Fruit fly (Drosophila melanogaster) whole organism, embryonic: ENCODE results near the gene pod1.
A peak's percentile ranks its signal among the peaks of the same experiment; 100 is the strongest.

Source experiments
- Antp ChIP-seq: fragments of 200-800 bp; sonication (Bioruptor generic); optimal IDR thresholded peaks from 3 replicates; lab custom pipeline; 2016; ENCODE audit warnings: missing biosample characterization, missing genetic modification characterization
- CG10462 ChIP-seq: fragments of 200-800 bp; sonication (Bioruptor generic); optimal IDR thresholded peaks from 2 replicates; lab custom pipeline; 2016; ENCODE audit warnings: missing biosample characterization, missing genetic modification characterization
- CG10565 ChIP-seq: fragments of 200-800 bp; sonication (Bioruptor generic); optimal IDR thresholded peaks from 3 replicates; lab custom pipeline; 2016; ENCODE audit warnings: missing biosample characterization, mild to moderate bottlenecking, missing genetic modification characterization
- CG11247 ChIP-seq: fragments of 200-800 bp; sonication (Bioruptor generic); IDR thresholded peaks from 2 replicates; pipeline ENCODE4 v1.3.6; 2022; ENCODE audit warnings: missing biosample characterization, missing genetic modification characterization
- CG11723 ChIP-seq: fragments of 200-800 bp; sonication (Bioruptor generic); optimal IDR thresholded peaks from 2 replicates; lab custom pipeline; 2017; ENCODE audit warnings: missing biosample characterization, mild to moderate bottlenecking, missing genetic modification characterization
- CG12299 ChIP-seq: fragments of 200-800 bp; sonication (Bioruptor generic); optimal IDR thresholded peaks from 2 replicates; lab custom pipeline; 2018; ENCODE audit warnings: missing biosample characterization, mild to moderate bottlenecking, missing genetic modification characterization
- CG12942 ChIP-seq: fragments of 200-800 bp; sonication (Bioruptor generic); optimal IDR thresholded peaks from 3 replicates; lab custom pipeline; 2016; ENCODE audit warnings: missing biosample characterization, missing genetic modification characterization
- CG14014 ChIP-seq: fragments of 200-800 bp; sonication (Bioruptor generic); IDR thresholded peaks from 2 replicates; pipeline ENCODE4 v1.3.6; 2022; ENCODE audit warnings: missing biosample characterization, missing genetic modification characterization
- CG15011 ChIP-seq: fragments of 200-800 bp; sonication (Bioruptor generic); optimal IDR thresholded peaks from 3 replicates; lab custom pipeline; 2018; ENCODE audit warnings: missing biosample characterization, mild to moderate bottlenecking, missing genetic modification characterization
- CG15073 ChIP-seq: fragments of 200-800 bp; sonication (Bioruptor generic); optimal IDR thresholded peaks from 2 replicates; lab custom pipeline; 2016; ENCODE audit warnings: missing biosample characterization, missing genetic modification characterization
- CG15514 ChIP-seq: fragments of 200-800 bp; sonication (Bioruptor generic); optimal IDR thresholded peaks from 3 replicates; lab custom pipeline; 2017; ENCODE audit warnings: missing biosample characterization, missing genetic modification characterization, mild to moderate bottlenecking, moderate library complexity, missing genetic modification reagents
- CG16863 ChIP-seq: fragments of 200-800 bp; sonication (Bioruptor generic); optimal IDR thresholded peaks from 3 replicates; lab custom pipeline; 2016; ENCODE audit warnings: missing biosample characterization, missing genetic modification characterization
- CG17385 ChIP-seq: fragments of 200-800 bp; sonication (Bioruptor generic); optimal IDR thresholded peaks from 3 replicates; lab custom pipeline; 2018; ENCODE audit warnings: missing biosample characterization, mild to moderate bottlenecking, missing genetic modification characterization
- CG18599 ChIP-seq: fragments of 200-800 bp; sonication (Bioruptor generic); optimal IDR thresholded peaks from 3 replicates; lab custom pipeline; 2017; ENCODE audit warnings: missing biosample characterization, missing genetic modification characterization, mild to moderate bottlenecking, moderate library complexity, missing genetic modification reagents
- CG31365 ChIP-seq: fragments of 200-800 bp; sonication (Bioruptor generic); optimal IDR thresholded peaks from 2 replicates; lab custom pipeline; 2018; ENCODE audit warnings: missing biosample characterization, mild to moderate bottlenecking, missing genetic modification characterization
- CG31388 ChIP-seq: fragments of 200-800 bp; sonication (Bioruptor generic); optimal IDR thresholded peaks from 2 replicates; lab custom pipeline; 2016; ENCODE audit warnings: missing biosample characterization, missing genetic modification characterization
- CG32532 ChIP-seq: fragments of 200-800 bp; sonication (Bioruptor generic); IDR thresholded peaks from 2 replicates; pipeline ENCODE4 v1.3.6; 2022; ENCODE audit warnings: missing biosample characterization, missing genetic modification characterization
- CG3281 ChIP-seq: fragments of 200-800 bp; sonication (Bioruptor generic); optimal IDR thresholded peaks from 3 replicates; lab custom pipeline; 2017; ENCODE audit warnings: missing biosample characterization, mild to moderate bottlenecking, missing genetic modification characterization
- CG4424 ChIP-seq: fragments of 200-800 bp; sonication (Bioruptor generic); optimal IDR thresholded peaks from 3 replicates; lab custom pipeline; 2016; ENCODE audit warnings: missing biosample characterization, missing genetic modification characterization
- CG7786 ChIP-seq: fragments of 200-800 bp; sonication (Bioruptor generic); optimal IDR thresholded peaks from 2 replicates; lab custom pipeline; 2016; ENCODE audit warnings: missing biosample characterization, missing genetic modification characterization
- CG8388 ChIP-seq: fragments of 200-800 bp; sonication (Bioruptor generic); optimal IDR thresholded peaks from 2 replicates; lab custom pipeline; 2019; ENCODE audit warnings: missing biosample characterization, mild to moderate bottlenecking, missing genetic modification characterization, moderate library complexity
- CG8924 ChIP-seq: fragments of 200-800 bp; optimal IDR thresholded peaks from 3 replicates; lab custom pipeline; 2019; ENCODE audit warnings: missing biosample characterization, mild to moderate bottlenecking, missing genetic modification characterization, moderate library complexity
- CoRest ChIP-seq: fragments of 200-800 bp; sonication (Bioruptor generic); optimal IDR thresholded peaks from 3 replicates; lab custom pipeline; 2018; ENCODE audit warnings: missing biosample characterization, mild to moderate bottlenecking, missing genetic modification characterization, moderate library complexity
- Doc2 ChIP-seq: fragments of 200-800 bp; sonication (Bioruptor generic); IDR thresholded peaks from 2 replicates; pipeline ENCODE4 v1.3.6; 2022; ENCODE audit warnings: missing biosample characterization, missing genetic modification characterization
- Drgx ChIP-seq: fragments of 200-800 bp; sonication (Bioruptor generic); IDR thresholded peaks from 2 replicates; pipeline ENCODE4 v1.3.6; 2022; ENCODE audit warnings: missing biosample characterization, missing genetic modification characterization
- Fer3 ChIP-seq: fragments of 200-800 bp; sonication (Bioruptor generic); optimal IDR thresholded peaks from 2 replicates; lab custom pipeline; 2018; ENCODE audit warnings: missing biosample characterization, mild to moderate bottlenecking, missing genetic modification characterization, moderate library complexity
- HmgD ChIP-seq: fragments of 200-800 bp; sonication (Bioruptor generic); optimal IDR thresholded peaks from 3 replicates; lab custom pipeline; 2016; ENCODE audit warnings: missing biosample characterization, missing genetic modification characterization
- Hr3 ChIP-seq: fragments of 200-800 bp; sonication (Bioruptor generic); optimal IDR thresholded peaks from 3 replicates; lab custom pipeline; 2016; ENCODE audit warnings: missing biosample characterization, missing genetic modification characterization
- Xrp1 ChIP-seq: fragments of 200-800 bp; sonication (Bioruptor generic); IDR thresholded peaks from 2 replicates; pipeline ENCODE4 v1.3.6; 2022; ENCODE audit warnings: missing biosample characterization, missing genetic modification characterization
- ara ChIP-seq: fragments of 200-800 bp; sonication (Bioruptor generic); IDR thresholded peaks from 2 replicates; pipeline ENCODE4 v1.3.6; 2022; ENCODE audit warnings: missing biosample characterization, missing genetic modification characterization
- caup ChIP-seq: fragments of 200-800 bp; sonication (Bioruptor generic); optimal IDR thresholded peaks from 3 replicates; lab custom pipeline; 2017; ENCODE audit warnings: missing biosample characterization, mild to moderate bottlenecking, missing genetic modification characterization, moderate library complexity; ENCODE audit not compliant: severe bottlenecking
- corto ChIP-seq: fragments of 200-800 bp; sonication (Bioruptor generic); optimal IDR thresholded peaks from 2 replicates; lab custom pipeline; 2016; ENCODE audit warnings: missing biosample characterization, mild to moderate bottlenecking, missing genetic modification characterization, moderate library complexity
- dpn ChIP-seq, 2 experiments: fragments of 200-800 bp; sonication (Bioruptor generic); optimal IDR thresholded peaks; 3 replicates each; lab custom pipeline; 2016; ENCODE audit warnings: missing biosample characterization in 2 of 2, missing genetic modification characterization in 2 of 2
- dysf ChIP-seq: fragments of 200-800 bp; sonication (Bioruptor generic); IDR thresholded peaks from 3 replicates; pipeline ENCODE4 v1.3.6; 2022; ENCODE audit warnings: missing biosample characterization, missing genetic modification characterization
- eve ChIP-seq, 2 experiments: fragments of >200 bp; optimal IDR thresholded peaks; 2 replicates each; lab custom pipeline; 2017; ENCODE audit warnings: missing biosample characterization in 2 of 2, missing genetic modification characterization in 2 of 2
- exex ChIP-seq: fragments of 200-800 bp; sonication (Bioruptor generic); optimal IDR thresholded peaks from 4 replicates; lab custom pipeline; 2018; ENCODE audit warnings: missing biosample characterization, mild to moderate bottlenecking, missing genetic modification characterization, moderate library complexity
- fd3F ChIP-seq: fragments of 200-800 bp; sonication (Bioruptor generic); optimal IDR thresholded peaks from 2 replicates; lab custom pipeline; 2018; ENCODE audit warnings: missing biosample characterization, mild to moderate bottlenecking, missing genetic modification characterization, moderate library complexity
- fd64A ChIP-seq: fragments of 200-800 bp; sonication (Bioruptor generic); optimal IDR thresholded peaks from 3 replicates; lab custom pipeline; 2018; ENCODE audit warnings: missing biosample characterization, mild to moderate bottlenecking, missing genetic modification characterization
- gem ChIP-seq: fragments of 200-800 bp; sonication (Bioruptor generic); optimal IDR thresholded peaks from 2 replicates; lab custom pipeline; 2019; ENCODE audit warnings: missing biosample characterization, mild to moderate bottlenecking, missing genetic modification characterization, moderate library complexity
- grn ChIP-seq: fragments of 200-800 bp; sonication (Bioruptor generic); optimal IDR thresholded peaks from 3 replicates; lab custom pipeline; 2017; ENCODE audit warnings: missing biosample characterization, missing genetic modification characterization
- ham ChIP-seq: fragments of 200-800 bp; sonication (Bioruptor generic); IDR thresholded peaks from 2 replicates; pipeline ENCODE4 v1.3.6; 2022; ENCODE audit warnings: missing biosample characterization, missing genetic modification characterization
- jing ChIP-seq: fragments of 200-800 bp; sonication (Bioruptor generic); optimal IDR thresholded peaks from 2 replicates; lab custom pipeline; 2018; ENCODE audit warnings: missing biosample characterization, mild to moderate bottlenecking, missing genetic modification characterization
- nerfin-1 ChIP-seq: fragments of 200-800 bp; sonication (Bioruptor generic); optimal IDR thresholded peaks from 3 replicates; lab custom pipeline; 2019; ENCODE audit warnings: missing biosample characterization, mild to moderate bottlenecking, missing genetic modification characterization, moderate library complexity
- onecut ChIP-seq: fragments of 200-800 bp; sonication (Bioruptor generic); IDR thresholded peaks from 2 replicates; pipeline ENCODE4 v1.3.6; 2022; ENCODE audit warnings: missing biosample characterization, missing genetic modification characterization
- salm ChIP-seq: fragments of 200-800 bp; sonication (Bioruptor generic); optimal IDR thresholded peaks from 2 replicates; lab custom pipeline; 2018; ENCODE audit warnings: missing biosample characterization, mild to moderate bottlenecking, missing genetic modification characterization
- scrt ChIP-seq: fragments of 200-800 bp; sonication (Bioruptor generic); optimal IDR thresholded peaks from 2 replicates; lab custom pipeline; 2018; ENCODE audit warnings: missing biosample characterization, mild to moderate bottlenecking, missing genetic modification characterization, moderate library complexity
- shn ChIP-seq: fragments of 200-800 bp; sonication (Bioruptor generic); optimal IDR thresholded peaks from 3 replicates; lab custom pipeline; 2016; ENCODE audit warnings: missing biosample characterization, missing genetic modification characterization
- sima ChIP-seq: fragments of 200-800 bp; sonication (Bioruptor generic); optimal IDR thresholded peaks from 2 replicates; lab custom pipeline; 2016; ENCODE audit warnings: missing biosample characterization, missing genetic modification characterization
- sob ChIP-seq: fragments of 200-800 bp; sonication (Bioruptor generic); IDR thresholded peaks from 2 replicates; pipeline ENCODE4 v1.3.6; 2022; ENCODE audit warnings: missing biosample characterization, missing genetic modification characterization
- tna ChIP-seq: fragments of 200-800 bp; sonication (Bioruptor generic); IDR thresholded peaks from 2 replicates; pipeline ENCODE4 v1.3.6; 2022; ENCODE audit warnings: missing biosample characterization, missing genetic modification characterization; ENCODE audit not compliant: partially characterized antibody
- trh ChIP-seq: fragments of 200-800 bp; sonication (Bioruptor generic); optimal IDR thresholded peaks from 2 replicates; lab custom pipeline; 2016; ENCODE audit warnings: missing biosample characterization, missing genetic modification characterization

Gene pod1

dm6 chrX:6756175-6756718 lies 47.2 kb upstream of the pod1 start, which contains the start of gene sov (continued):
- no peak for TF ChIP-seq trh (GFP tag; lab: Kevin White, UChicago)
- no peak for TF ChIP-seq Hr3 (GFP tag; lab: Kevin White, UChicago)
- TF ChIP-seq fd3F (GFP tag; lab: Kevin White, UChicago), result no peak
- no peak for TF ChIP-seq CG8388 (GFP tag; lab: Kevin White, UChicago)
- TF ChIP-seq CG16863, result no peak
- no peak for TF ChIP-seq CG31388 (GFP tag; lab: Kevin White, UChicago)
- TF ChIP-seq caup (GFP tag; lab: Kevin White, UChicago), result no peak
- no peak for TF ChIP-seq CG11247 (GFP tag; lab: Robert Waterston, UW)
- TF ChIP-seq fd64A (GFP tag; lab: Kevin White, UChicago), result no peak
- no peak for TF ChIP-seq CoRest
- no peak for TF ChIP-seq exex (tag; lab: Kevin White, UChicago)
- no peak for TF ChIP-seq CG12299 (tag; lab: Kevin White, UChicago)
- TF ChIP-seq dpn (GFP tag; optimal IDR thresholded peaks at IDR 0.05; lab: Kevin White, UChicago), result no peak
- TF ChIP-seq CG14014, result no peak
- TF ChIP-seq onecut (GFP tag; lab: Robert Waterston, UW), result peak; percentile 8; the same call in 1 of the 2 replicates
- no peak for TF ChIP-seq sima (GFP tag; lab: Kevin White, UChicago)
- no peak for TF ChIP-seq ara (GFP tag; lab: Robert Waterston, UW)
- no peak for TF ChIP-seq shn
- no peak for TF ChIP-seq salm (tag; lab: Kevin White, UChicago)
- TF ChIP-seq dysf (GFP tag; lab: Robert Waterston, UW), result no peak
- TF ChIP-seq Drgx, result no peak
- TF ChIP-seq CG32532, result no peak
- no peak for TF ChIP-seq CG8924 (tag; lab: Kevin White, UChicago)
- no peak for TF ChIP-seq CG3281 (GFP tag; lab: Kevin White, UChicago)
- no peak for TF ChIP-seq ham
- TF ChIP-seq CG12942 (GFP tag; lab: Kevin White, UChicago), result no peak
- peak; percentile 63 for TF ChIP-seq tna
- no peak for TF ChIP-seq scrt
- TF ChIP-seq CG10462 (GFP tag; lab: Kevin White, UChicago), result no peak
- TF ChIP-seq jing (GFP tag; lab: Kevin White, UChicago), result no peak
- peak; percentile 17 for TF ChIP-seq CG15514 (GFP tag; lab: Kevin White, UChicago)
- TF ChIP-seq Antp (GFP tag; lab: Kevin White, UChicago), result no peak
- TF ChIP-seq HmgD, result no peak
- TF ChIP-seq CG11723 (GFP tag; lab: Kevin White, UChicago), result no peak
- TF ChIP-seq CG31365, result no peak
- TF ChIP-seq CG15011, result no peak
- no peak for TF ChIP-seq sob
- no peak for TF ChIP-seq gem (tag; lab: Kevin White, UChicago)
- no peak for TF ChIP-seq CG7786 (GFP tag; lab: Kevin White, UChicago)
- TF ChIP-seq corto, result no peak
- no peak for TF ChIP-seq CG18599 (GFP tag; lab: Kevin White, UChicago)
- TF ChIP-seq Doc2, result no peak
- TF ChIP-seq grn (GFP tag; lab: Kevin White, UChicago), result no peak
- TF ChIP-seq nerfin-1 (tag; lab: Kevin White, UChicago), result no peak
- TF ChIP-seq CG10565 (GFP tag; lab: Kevin White, UChicago), result no peak
- no peak for TF ChIP-seq CG15073 (GFP tag; lab: Kevin White, UChicago)
- TF ChIP-seq Fer3 (tag; lab: Kevin White, UChicago), result no peak
- no peak for TF ChIP-seq Xrp1
- TF ChIP-seq CG4424 (GFP tag; lab: Kevin White, UChicago), result no peak
- TF ChIP-seq CG17385 (GFP tag; lab: Kevin White, UChicago), result no peak
- TF ChIP-seq eve (GFP tag; optimal IDR thresholded peaks at IDR 0.05; lab: Kevin White, UChicago), result no peak
